Fruit fly (Drosophila melanogaster) whole organism, embryonic: ENCODE measurements around the gene Polr1B.

Source experiments
- Atf3 ChIP-seq: fragments of 200-800 bp; sonication (Bioruptor generic); optimal IDR thresholded peaks from 3 replicates; lab custom pipeline; 2016; ENCODE audit warnings: missing biosample characterization, missing genetic modification characterization
- Awh ChIP-seq: fragments of 200-800 bp; sonication (Bioruptor generic); IDR thresholded peaks from 2 replicates; pipeline ENCODE4, ENCODE4 v1.3.6; 2022; ENCODE audit warnings: missing biosample characterization, missing genetic modification characterization
- CG10209 ChIP-seq: fragments of 200-800 bp; sonication (Bioruptor generic); optimal IDR thresholded peaks from 3 replicates; lab custom pipeline; 2017; ENCODE audit warnings: missing biosample characterization, mild to moderate bottlenecking, missing genetic modification characterization, missing genetic modification reagents
- CG1024 ChIP-seq: fragments of 200-800 bp; sonication (Bioruptor generic); IDR thresholded peaks from 2 replicates; pipeline ENCODE4 v1.3.6; 2022; ENCODE audit warnings: missing biosample characterization, missing genetic modification characterization
- CG10959 ChIP-seq: fragments of 200-800 bp; sonication (Bioruptor generic); IDR thresholded peaks from 2 replicates; pipeline ENCODE4 v1.3.6; 2022; ENCODE audit warnings: missing biosample characterization, missing genetic modification characterization
- CG11560 ChIP-seq: fragments of 200-800 bp; sonication (Bioruptor generic); IDR thresholded peaks from 3 replicates; pipeline ENCODE4 v1.3.6; 2022; ENCODE audit warnings: missing biosample characterization, missing genetic modification characterization
- CG11696 ChIP-seq: fragments of 200-800 bp; sonication (Bioruptor generic); IDR thresholded peaks from 2 replicates; pipeline ENCODE4 v1.3.6; 2022; ENCODE audit warnings: missing biosample characterization, missing genetic modification characterization
- CG1529 ChIP-seq: fragments of 200-800 bp; sonication (Bioruptor generic); optimal IDR thresholded peaks from 3 replicates; lab custom pipeline; 2018; ENCODE audit warnings: missing biosample characterization, missing genetic modification characterization
- CG17829 ChIP-seq: fragments of 200-800 bp; optimal IDR thresholded peaks from 2 replicates; lab custom pipeline; 2019; ENCODE audit warnings: missing biosample characterization, mild to moderate bottlenecking, missing genetic modification characterization, moderate library complexity
- CG18011 ChIP-seq: fragments of 200-800 bp; sonication (Bioruptor generic); optimal IDR thresholded peaks from 2 replicates; lab custom pipeline; 2017; ENCODE audit warnings: missing biosample characterization, missing genetic modification characterization, mild to moderate bottlenecking, moderate library complexity, missing genotype
- CG18599 ChIP-seq: fragments of 200-800 bp; sonication (Bioruptor generic); optimal IDR thresholded peaks from 3 replicates; lab custom pipeline; 2017; ENCODE audit warnings: missing biosample characterization, missing genetic modification characterization, mild to moderate bottlenecking, moderate library complexity, missing genetic modification reagents
- CG18619 ChIP-seq: fragments of 200-800 bp; sonication (Bioruptor generic); optimal IDR thresholded peaks from 3 replicates; lab custom pipeline; 2017; ENCODE audit warnings: missing biosample characterization, mild to moderate bottlenecking, missing genetic modification characterization
- CG31441 ChIP-seq: fragments of 200-800 bp; sonication (Bioruptor generic); IDR thresholded peaks from 2 replicates; pipeline ENCODE4 v1.3.6; 2022; ENCODE audit warnings: missing biosample characterization, missing genetic modification characterization
- CG32767 ChIP-seq: fragments of 200-800 bp; sonication (Bioruptor generic); IDR thresholded peaks from 2 replicates; pipeline ENCODE4 v1.3.6; 2022; ENCODE audit warnings: missing biosample characterization, missing genetic modification characterization
- CG3281 ChIP-seq: fragments of 200-800 bp; sonication (Bioruptor generic); optimal IDR thresholded peaks from 3 replicates; lab custom pipeline; 2017; ENCODE audit warnings: missing biosample characterization, mild to moderate bottlenecking, missing genetic modification characterization
- CG34422 ChIP-seq: fragments of 200-800 bp; sonication (Bioruptor generic); IDR thresholded peaks from 3 replicates; pipeline ENCODE4 v1.3.6; 2022; ENCODE audit warnings: missing biosample characterization, missing genetic modification characterization
- CG3838 ChIP-seq: fragments of 200-800 bp; sonication (Bioruptor generic); optimal IDR thresholded peaks from 3 replicates; lab custom pipeline; 2016; ENCODE audit warnings: missing biosample characterization, missing genetic modification characterization
- CG4707 ChIP-seq: fragments of 200-800 bp; sonication (Bioruptor generic); optimal IDR thresholded peaks from 2 replicates; lab custom pipeline; 2018; ENCODE audit warnings: missing biosample characterization, mild to moderate bottlenecking, missing genetic modification characterization, moderate library complexity
- CG6791 ChIP-seq: fragments of 200-800 bp; sonication (Bioruptor generic); IDR thresholded peaks from 3 replicates; pipeline ENCODE4 v1.3.6; 2022; ENCODE audit warnings: missing biosample characterization, missing genetic modification characterization; ENCODE audit not compliant: partially characterized antibody
- CG7372 ChIP-seq: fragments of 200-800 bp; sonication (Bioruptor generic); IDR thresholded peaks from 2 replicates; pipeline ENCODE4 v1.3.6; 2022; ENCODE audit warnings: missing biosample characterization, missing genetic modification characterization
- CG9215 ChIP-seq: fragments of 200-800 bp; sonication (Bioruptor generic); IDR thresholded peaks from 2 replicates; pipeline ENCODE4 v1.3.6; 2022; ENCODE audit warnings: missing biosample characterization, missing genetic modification characterization
- CG9727 ChIP-seq: fragments of 200-800 bp; sonication (Bioruptor generic); optimal IDR thresholded peaks from 3 replicates; lab custom pipeline; 2017; ENCODE audit warnings: missing biosample characterization, mild to moderate bottlenecking, missing genetic modification characterization
- Drgx ChIP-seq: fragments of 200-800 bp; sonication (Bioruptor generic); IDR thresholded peaks from 2 replicates; pipeline ENCODE4 v1.3.6; 2022; ENCODE audit warnings: missing biosample characterization, missing genetic modification characterization
- H15 ChIP-seq: fragments of 200-800 bp; sonication (Bioruptor generic); IDR thresholded peaks from 3 replicates; pipeline ENCODE4 v1.3.6; 2022; ENCODE audit warnings: missing biosample characterization, missing genetic modification characterization
- Myb ChIP-seq: fragments of 200-800 bp; sonication (Bioruptor generic); optimal IDR thresholded peaks from 2 replicates; lab custom pipeline; 2016; ENCODE audit warnings: missing biosample characterization, missing genetic modification characterization
- Nf-YA ChIP-seq: fragments of 200-800 bp; sonication (Bioruptor generic); IDR thresholded peaks from 2 replicates; pipeline ENCODE4 v1.3.6; 2022; ENCODE audit warnings: missing biosample characterization, missing genetic modification characterization
- Oaz ChIP-seq: fragments of 200-800 bp; sonication (Bioruptor generic); IDR thresholded peaks from 2 replicates; pipeline ENCODE4 v1.3.6; 2022; ENCODE audit warnings: missing biosample characterization, missing genetic modification characterization
- Pdp1 ChIP-seq, 2 experiments: fragments of 200-800 bp; sonication (Bioruptor generic); optimal IDR thresholded peaks; 3 replicates each; lab custom pipeline; 2016; ENCODE audit warnings: missing biosample characterization in 2 of 2, missing genetic modification characterization in 2 of 2, mild to moderate bottlenecking in 1 of 2, moderate library complexity in 1 of 2
- Spps ChIP-seq: fragments of 200-800 bp; sonication (Bioruptor generic); optimal IDR thresholded peaks from 2 replicates; lab custom pipeline; 2018; ENCODE audit warnings: missing biosample characterization, mild to moderate bottlenecking, missing genetic modification characterization
- Xbp1 ChIP-seq: fragments of 200-800 bp; sonication (Bioruptor generic); optimal IDR thresholded peaks from 3 replicates; lab custom pipeline; 2016; ENCODE audit warnings: missing biosample characterization, mild to moderate bottlenecking, missing genetic modification characterization
- ab ChIP-seq: fragments of 200-800 bp; sonication (Bioruptor generic); optimal IDR thresholded peaks from 2 replicates; lab custom pipeline; 2016; ENCODE audit warnings: missing biosample characterization, missing genetic modification characterization
- abd-A ChIP-seq: fragments of 200-800 bp; sonication (Bioruptor generic); optimal IDR thresholded peaks from 3 replicates; lab custom pipeline; 2019; ENCODE audit warnings: missing biosample characterization, mild to moderate bottlenecking, missing genetic modification characterization, moderate library complexity
- bab2 ChIP-seq: fragments of 200-800 bp; sonication (Bioruptor generic); optimal IDR thresholded peaks from 2 replicates; lab custom pipeline; 2016; ENCODE audit warnings: missing biosample characterization, missing genetic modification characterization
- bbx ChIP-seq: fragments of 200-800 bp; sonication (Bioruptor generic); IDR thresholded peaks from 2 replicates; pipeline ENCODE4 v1.3.6; 2022; ENCODE audit warnings: missing biosample characterization, missing genetic modification characterization; ENCODE audit not compliant: partially characterized antibody
- br ChIP-seq: fragments of >200 bp; optimal IDR thresholded peaks from 2 replicates; lab custom pipeline; 2017
- crc ChIP-seq: fragments of 200-800 bp; sonication (Bioruptor generic); optimal IDR thresholded peaks from 2 replicates; lab custom pipeline; 2016; ENCODE audit warnings: missing biosample characterization, missing genetic modification characterization
- dmrt99B ChIP-seq: fragments of 200-800 bp; sonication (Bioruptor generic); optimal IDR thresholded peaks from 2 replicates; lab custom pipeline; 2018; ENCODE audit warnings: missing biosample characterization, mild to moderate bottlenecking, missing genetic modification characterization, moderate library complexity
- gce ChIP-seq: fragments of 200-800 bp; sonication (Bioruptor generic); IDR thresholded peaks from 3 replicates; pipeline ENCODE4 v1.3.6; 2022; ENCODE audit warnings: missing biosample characterization, missing genetic modification characterization
- gsb-n ChIP-seq: fragments of 200-800 bp; sonication (Bioruptor generic); optimal IDR thresholded peaks from 3 replicates; lab custom pipeline; 2018; ENCODE audit warnings: missing biosample characterization, mild to moderate bottlenecking, missing genetic modification characterization
- run ChIP-seq: fragments of 200-800 bp; sonication (Bioruptor generic); optimal IDR thresholded peaks from 3 replicates; lab custom pipeline; 2018; ENCODE audit warnings: missing biosample characterization, mild to moderate bottlenecking, missing genetic modification characterization
- shn ChIP-seq: fragments of 200-800 bp; sonication (Bioruptor generic); optimal IDR thresholded peaks from 3 replicates; lab custom pipeline; 2016; ENCODE audit warnings: missing biosample characterization, missing genetic modification characterization
- sima ChIP-seq: fragments of 200-800 bp; sonication (Bioruptor generic); optimal IDR thresholded peaks from 2 replicates; lab custom pipeline; 2016; ENCODE audit warnings: missing biosample characterization, missing genetic modification characterization
- slbo ChIP-seq: fragments of 200-800 bp; sonication (Bioruptor generic); IDR thresholded peaks from 2 replicates; pipeline ENCODE4 v1.3.6; 2022; ENCODE audit warnings: missing biosample characterization, missing genetic modification characterization
- sna ChIP-seq: fragments of 200-800 bp; sonication (Bioruptor generic); IDR thresholded peaks from 2 replicates; pipeline ENCODE4 v1.3.6; 2022; ENCODE audit warnings: missing biosample characterization, missing genetic modification characterization; ENCODE audit not compliant: partially characterized antibody
- sug ChIP-seq: fragments of 200-800 bp; optimal IDR thresholded peaks from 2 replicates; lab custom pipeline; 2019; ENCODE audit warnings: missing biosample characterization, mild to moderate bottlenecking, missing genetic modification characterization, moderate library complexity
- unpg ChIP-seq: fragments of 200-800 bp; sonication (Bioruptor generic); optimal IDR thresholded peaks from 3 replicates; lab custom pipeline; 2018; ENCODE audit warnings: missing biosample characterization, mild to moderate bottlenecking, missing genetic modification characterization, moderate library complexity
- usp ChIP-seq: fragments of >200 bp; optimal IDR thresholded peaks from 2 replicates; lab custom pipeline; 2017; ENCODE audit warnings: missing biosample characterization, missing genetic modification characterization
- vvl ChIP-seq: fragments of 200-800 bp; sonication (Bioruptor generic); IDR thresholded peaks from 2 replicates; pipeline ENCODE4 v1.3.6; 2022; ENCODE audit warnings: missing biosample characterization, missing genetic modification characterization
- yki ChIP-seq: fragments of >200 bp; optimal IDR thresholded peaks from 3 replicates; lab custom pipeline; 2018
- zf30C ChIP-seq: fragments of 200-800 bp; sonication (Bioruptor generic); optimal IDR thresholded peaks from 3 replicates; lab custom pipeline; 2018; ENCODE audit warnings: missing biosample characterization, mild to moderate bottlenecking, missing genetic modification characterization

Gene Polr1B

DNA sequence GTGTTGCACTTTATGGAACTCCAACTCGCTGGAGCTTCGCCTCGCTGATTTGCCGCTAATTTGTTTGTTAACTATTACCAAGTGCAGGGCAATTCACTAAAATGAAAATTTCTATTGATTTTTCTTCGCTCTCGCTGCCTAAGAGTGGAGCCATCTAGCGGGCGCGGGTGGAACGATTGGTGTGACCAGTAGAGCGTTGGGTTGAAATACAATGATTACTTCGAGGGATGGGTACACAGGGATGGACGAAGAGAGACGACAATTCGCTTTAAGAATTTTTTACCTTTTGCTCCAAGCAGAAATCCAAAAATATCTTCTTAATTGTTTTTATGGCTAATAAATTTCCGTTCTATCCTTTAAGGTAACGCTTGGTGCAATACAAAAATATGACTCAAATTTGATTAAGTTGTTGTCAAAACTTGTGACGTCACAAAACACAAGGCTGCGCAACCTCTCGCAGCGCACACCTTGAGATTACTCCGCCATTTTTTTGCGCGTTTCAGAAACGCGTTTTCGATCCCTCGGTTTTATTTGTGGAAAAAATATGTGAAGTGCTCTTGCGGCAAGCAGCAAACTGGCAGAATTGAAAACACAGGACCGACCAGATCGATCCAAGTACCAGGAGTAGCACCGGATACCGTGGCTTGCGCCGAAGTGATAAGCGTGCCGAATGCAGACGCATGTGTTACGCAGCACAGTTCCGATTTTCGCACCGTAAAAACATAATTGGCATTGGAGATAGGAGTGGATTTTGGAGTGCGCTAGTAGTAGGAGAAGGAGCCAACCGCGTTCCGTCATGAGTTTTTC is 10.7 kb downstream of the Polr1B start, which contains the start of the genes AP-2alpha and ebi (continued):
- TF ChIP-seq Awh (GFP tag; lab: Robert Waterston, UW) (no peak), Atf3 (peak; percentile 93), CG31441 (no peak; the same call in 1 of the 2 replicates), Xbp1 (GFP tag; lab: Kevin White, UChicago) (peak; percentile 94), Drgx (GFP tag; lab: Robert Waterston, UW) (peak; percentile 49; the same call in 1 of the 2 replicates), CG11560 (tag; lab: Robert Waterston, UW) (peak; percentile 82), zf30C (no peak), CG17829 (tag; lab: Kevin White, UChicago) (peak; percentile 86), CG10209 (GFP tag; lab: Kevin White, UChicago) (peak; percentile 86), sna (GFP tag; lab: Robert Waterston, UW) (no peak), run (tag; lab: Kevin White, UChicago) (no peak), ab (GFP tag; lab: Kevin White, UChicago) (peak; percentile 79), crc (GFP tag; lab: Kevin White, UChicago) (peak; percentile 61), slbo (peak; percentile 95), Myb (GFP tag; lab: Kevin White, UChicago) (peak; percentile 83), CG10959 (GFP tag; lab: Robert Waterston, UW) (peak; percentile 69), CG1024 (GFP tag; lab: Robert Waterston, UW) (0 out of 2 replicates have a peak, but pooled peaks have one; percentile 24), CG34422 (GFP tag; lab: Robert Waterston, UW) (peak; percentile 84), H15 (GFP tag; lab: Robert Waterston, UW) (peak; percentile 77), sima (GFP tag; lab: Kevin White, UChicago) (peak; percentile 37), vvl (GFP tag; lab: Robert Waterston, UW) (peak; percentile 88), Oaz (GFP tag; lab: Robert Waterston, UW) (peak; percentile 81), CG11696 (GFP tag; lab: Robert Waterston, UW) (0 out of 2 replicates have a peak, but pooled peaks have one; percentile 10), CG1529 (GFP tag; lab: Kevin White, UChicago) (peak; percentile 64), sug (peak; percentile 88), CG32767 (GFP tag; lab: Robert Waterston, UW) (peak; percentile 84), shn (GFP tag; lab: Kevin White, UChicago) (peak; percentile 96), CG18011 (GFP tag; lab: Kevin White, UChicago) (peak; percentile 69), CG3281 (GFP tag; lab: Kevin White, UChicago) (peak; percentile 74), Pdp1 (GFP tag; optimal IDR thresholded peaks at IDR 0.05; lab: Kevin White, UChicago) (peak; percentile 91 to 94), Nf-YA (GFP tag; lab: Robert Waterston, UW) (peak; percentile 41; the same call in 1 of the 2 replicates), br (lab: Kevin White, UChicago) (no peak), CG3838 (GFP tag; lab: Kevin White, UChicago) (peak; percentile 77), abd-A (tag; lab: Kevin White, UChicago) (no peak), dmrt99B (tag; lab: Kevin White, UChicago) (no peak), CG18599 (peak; percentile 84), usp (no peak), bbx (no peak), Spps (tag; lab: Kevin White, UChicago) (peak; percentile 57), bab2 (GFP tag; lab: Kevin White, UChicago) (peak; percentile 94), yki (lab: Kevin White, UChicago) (no peak), CG18619 (peak; percentile 87), CG6791 (GFP tag; lab: Robert Waterston, UW) (no peak), unpg (peak; percentile 70), CG9215 (GFP tag; lab: Robert Waterston, UW) (peak; percentile 93), CG7372 (GFP tag; lab: Robert Waterston, UW) (peak; percentile 88), CG4707 (no peak), gce (GFP tag; lab: Robert Waterston, UW) (peak; percentile 63; the same call in 2 of the 3 replicates), gsb-n (no peak), CG9727 (peak; percentile 88)
